Worm (Caenorhabditis elegans): ENCODE measurements around the gene C13G5.2.

C13G5.2 gene

ce11 chrIII:8655412-8655811 lies 37.1 kb upstream of the C13G5.2 start:
- TF ChIP-seq ztf-26 (tag; optimal IDR thresholded peaks at IDR 0.05) (peak; percentile 14), tbp1 (GFP tag; optimal IDR thresholded peaks at IDR 0.05) (no peak)

ce11 chrIII:8654400-8654980 lies 36.2 kb upstream of the C13G5.2 start:
- TF ChIP-seq ztf-28 (GFP tag; IDR thresholded peaks at IDR 0.05) (no peak), somi-1 (GFP tag; optimal IDR thresholded peaks at IDR 0.05) (peak; percentile 33)

ce11 chrIII:8653875-8654386 lies 35.7 kb upstream of the C13G5.2 start, which contains the start of gene F22B7.9:
F22B7.9 (minus strand) TSS chrIII:8653925.
- 0 out of 2 replicates have a peak, but pooled peaks have one; percentile 12 for TF ChIP-seq attf-3 (GFP tag; conservative IDR thresholded peaks at IDR 0.05)
- no peak for TF ChIP-seq dox-1 (GFP tag; IDR thresholded peaks at IDR 0.05)
- no peak for TF ChIP-seq lin-40 (tag; optimal IDR thresholded peaks at IDR 0.05)
- TF ChIP-seq lsy-27 (tag; optimal IDR thresholded peaks at IDR 0.05; ENCODE audit: borderline replicate concordance, insufficient read depth), result no peak
- TF ChIP-seq hmg-20 (GFP tag; IDR thresholded peaks at IDR 0.05), result no peak
- TF ChIP-seq mes-4 (tag; optimal IDR thresholded peaks at IDR 0.05), result no peak
- no peak for TF ChIP-seq repo-1 (tag; optimal IDR thresholded peaks at IDR 0.05)
- TF ChIP-seq F39B2.1 (GFP tag; IDR thresholded peaks at IDR 0.05), result no peak
- TF ChIP-seq athp-1 (tag; optimal IDR thresholded peaks at IDR 0.05), result no peak
- TF ChIP-seq K12H6.12 (tag; optimal IDR thresholded peaks at IDR 0.05), result peak; percentile 23
- no peak for TF ChIP-seq cebp-2 (GFP tag; IDR thresholded peaks at IDR 0.05)
- peak; percentile 82 for TF ChIP-seq ama-1 (optimal IDR thresholded peaks at IDR 0.05)
- TF ChIP-seq ama-1 (GFP tag; optimal IDR thresholded peaks at IDR 0.05), result no peak
- no peak for TF ChIP-seq attf-6 (GFP tag; IDR thresholded peaks at IDR 0.05)
- TF ChIP-seq ccch-3 (GFP tag; optimal IDR thresholded peaks at IDR 0.05), result no peak
- no peak for TF ChIP-seq B0261.1 (tag; optimal IDR thresholded peaks at IDR 0.05)
- no peak for TF ChIP-seq cebp-1 (GFP tag; IDR thresholded peaks at IDR 0.05)
- no peak for TF ChIP-seq cebp-1 (tag; optimal IDR thresholded peaks at IDR 0.05)
- no peak for TF ChIP-seq pha-4 (tag; optimal IDR thresholded peaks at IDR 0.05)
- TF ChIP-seq ekl-4 (GFP tag; IDR thresholded peaks at IDR 0.05), result no peak
- TF ChIP-seq K11D2.4 (GFP tag; IDR thresholded peaks at IDR 0.05), result 0 out of 2 replicates have a peak, but pooled peaks have one; percentile 23
- TF ChIP-seq F57C9.4 (tag; optimal IDR thresholded peaks at IDR 0.05), result no peak
- TF ChIP-seq unc-62 (GFP tag; optimal IDR thresholded peaks at IDR 0.05), result no peak
- no peak for TF ChIP-seq nhr-80 (tag; optimal IDR thresholded peaks at IDR 0.05)
- no peak for TF ChIP-seq mxl-1 (tag; optimal IDR thresholded peaks at IDR 0.05)
- TF ChIP-seq lir-1 (GFP tag; conservative IDR thresholded peaks at IDR 0.05), result no peak
- TF ChIP-seq attf-5 (GFP tag; optimal IDR thresholded peaks at IDR 0.05), result no peak
- no peak for TF ChIP-seq akir-1 (GFP tag; optimal IDR thresholded peaks at IDR 0.05)
- TF ChIP-seq gei-17 (GFP tag; optimal IDR thresholded peaks at IDR 0.05), result no peak
- TF ChIP-seq aptf-2 (GFP tag; conservative IDR thresholded peaks at IDR 0.05), result no peak
- no peak for TF ChIP-seq efl-1 (GFP tag; optimal IDR thresholded peaks at IDR 0.05)
- no peak for TF ChIP-seq egl-44 (GFP tag; IDR thresholded peaks at IDR 0.05)
- no peak for TF ChIP-seq T26A5.8 (tag; optimal IDR thresholded peaks at IDR 0.05)
- no peak for TF ChIP-seq madf-10 (tag; optimal IDR thresholded peaks at IDR 0.05)
- TF ChIP-seq lsl-1 (GFP tag; optimal IDR thresholded peaks at IDR 0.05), result no peak
- TF ChIP-seq C17E4.6 (GFP tag; IDR thresholded peaks at IDR 0.05), result no peak

Data from whole organism, young adult.